Worm (Caenorhabditis elegans) whole organism, L4 larva: Measurements from ENCODE around the gene egl-1.

Experiments
- D1046.2 ChIP-seq: fragments of 200-800 bp; sonication (Bioruptor generic); IDR thresholded peaks from 2 replicates; pipeline ENCODE4 v1.3.6; 2022; ENCODE audit warnings: missing genetic modification characterization, missing compliant biosample characterization
- R02D3.7 ChIP-seq: fragments of 150-350 bp; sonication (generic microtip); optimal IDR thresholded peaks from 3 replicates; lab custom pipeline; 2014; ENCODE audit warnings: missing biosample characterization, missing genetic modification characterization
- aly-2 ChIP-seq: sonication (generic microtip); optimal IDR thresholded peaks from 2 replicates; lab custom pipeline; 2018; ENCODE audit warnings: missing biosample characterization, missing genetic modification characterization
- ceh-32 ChIP-seq: sonication (generic microtip); optimal IDR thresholded peaks from 2 replicates; lab custom pipeline; 2016; ENCODE audit warnings: mild to moderate bottlenecking, missing genetic modification characterization, missing compliant biosample characterization; ENCODE audit not compliant: poor library complexity
- dve-1 ChIP-seq: sonication (generic microtip); optimal IDR thresholded peaks from 2 replicates; lab custom pipeline; 2017; ENCODE audit warnings: antibody characterized with exemption, mild to moderate bottlenecking, missing genetic modification characterization, missing compliant biosample characterization; ENCODE audit not compliant: insufficient read depth
- jun-1 ChIP-seq: fragments of 150-350 bp; optimal IDR thresholded peaks from 2 replicates; lab custom pipeline; 2014; ENCODE audit warnings: missing biosample characterization, missing genetic modification reagents, missing genetic modification characterization
- lsy-2 ChIP-seq, 2 experiments: fragments of 150-350 bp in 1 of 2; sonication (generic microtip) in 1 of 2; optimal IDR thresholded peaks; 2 replicates each; lab custom pipeline; 2014 to 2017; ENCODE audit warnings: missing biosample characterization in 2 of 2, missing genetic modification characterization in 2 of 2
- nhr-28 ChIP-seq: fragments of 150-350 bp; optimal IDR thresholded peaks from 2 replicates; lab custom pipeline; 2014; ENCODE audit warnings: missing biosample characterization, missing genetic modification characterization

- TF ChIP-seq jun-1 (tag; lab: Kevin White, UChicago) (no peak), D1046.2 (GFP tag; lab: Robert Waterston, UW) (no peak), R02D3.7 (tag; lab: Kevin White, UChicago) (no peak), aly-2 (tag; lab: Kevin White, UChicago) (no peak), dve-1 (tag; lab: Kevin White, UChicago) (no peak), nhr-28 (no peak), ceh-32 (tag; lab: Kevin White, UChicago) (no peak), lsy-2 (tag; optimal IDR thresholded peaks at IDR 0.05; lab: Kevin White, UChicago) (no peak)
These were observed 37.4 kb downstream of the egl-1 start, which contains the start of gene C15H11.13 for ce11 chrV:14394743-14395142.
